Fruit fly (Drosophila melanogaster) whole organism, embryonic: ENCODE data around the gene CG10874.
A peak's percentile ranks its signal among the peaks of the same experiment; 100 is the strongest.

Experiments used
- CG1024 ChIP-seq: fragments of 200-800 bp; sonication (Bioruptor generic); IDR thresholded peaks from 2 replicates; pipeline ENCODE4 v1.3.6; 2022; ENCODE audit warnings: missing biosample characterization, missing genetic modification characterization
- CG11093 ChIP-seq: fragments of 200-800 bp; sonication (Bioruptor generic); IDR thresholded peaks from 3 replicates; pipeline ENCODE4 v1.3.6; 2022; ENCODE audit warnings: missing biosample characterization, missing genetic modification characterization
- CG11504 ChIP-seq: fragments of 200-800 bp; sonication (Bioruptor generic); optimal IDR thresholded peaks from 3 replicates; lab custom pipeline; 2019; ENCODE audit warnings: missing biosample characterization, mild to moderate bottlenecking, missing genetic modification characterization, moderate library complexity
- CG11695 ChIP-seq: fragments of 200-800 bp; sonication (Bioruptor generic); IDR thresholded peaks from 3 replicates; pipeline ENCODE4 v1.3.6; 2022; ENCODE audit warnings: missing biosample characterization, missing genetic modification characterization
- CG12236 ChIP-seq: fragments of 200-800 bp; sonication (Bioruptor generic); optimal IDR thresholded peaks from 2 replicates; lab custom pipeline; 2016; ENCODE audit warnings: missing biosample characterization, missing genetic modification characterization
- CG1233 ChIP-seq: fragments of 200-800 bp; sonication (Bioruptor generic); optimal IDR thresholded peaks from 4 replicates; lab custom pipeline; 2018; ENCODE audit warnings: missing biosample characterization, mild to moderate bottlenecking, missing genetic modification characterization
- CG13424 ChIP-seq: fragments of 200-800 bp; sonication (Bioruptor generic); optimal IDR thresholded peaks from 2 replicates; lab custom pipeline; 2019; ENCODE audit warnings: missing biosample characterization, mild to moderate bottlenecking, missing genetic modification characterization, moderate library complexity
- CG14441 ChIP-seq: fragments of 200-800 bp; sonication (Bioruptor generic); IDR thresholded peaks from 2 replicates; pipeline ENCODE4 v1.3.6; 2022; ENCODE audit warnings: missing biosample characterization, missing genetic modification characterization
- CG1602 ChIP-seq: fragments of 200-800 bp; sonication (Bioruptor generic); optimal IDR thresholded peaks from 3 replicates; lab custom pipeline; 2016; ENCODE audit warnings: missing biosample characterization, missing genetic modification characterization
- CG17359 ChIP-seq: fragments of 200-800 bp; sonication (Bioruptor generic); optimal IDR thresholded peaks from 3 replicates; lab custom pipeline; 2018; ENCODE audit warnings: missing biosample characterization, mild to moderate bottlenecking, missing genetic modification characterization, moderate library complexity
- CG17361 ChIP-seq: fragments of 200-800 bp; sonication (Bioruptor generic); IDR thresholded peaks from 3 replicates; pipeline ENCODE4 v1.3.6; 2022; ENCODE audit warnings: missing biosample characterization, missing genetic modification characterization
- CG2120 ChIP-seq: fragments of 200-800 bp; sonication (Bioruptor generic); optimal IDR thresholded peaks from 3 replicates; lab custom pipeline; 2016; ENCODE audit warnings: missing biosample characterization, missing genetic modification characterization
- CG32767 ChIP-seq: fragments of 200-800 bp; sonication (Bioruptor generic); IDR thresholded peaks from 2 replicates; pipeline ENCODE4 v1.3.6; 2022; ENCODE audit warnings: missing biosample characterization, missing genetic modification characterization
- CG4282 ChIP-seq: fragments of 200-800 bp; sonication (Bioruptor generic); optimal IDR thresholded peaks from 2 replicates; lab custom pipeline; 2016; ENCODE audit warnings: missing biosample characterization, missing genetic modification characterization
- CG4707 ChIP-seq: fragments of 200-800 bp; sonication (Bioruptor generic); optimal IDR thresholded peaks from 2 replicates; lab custom pipeline; 2018; ENCODE audit warnings: missing biosample characterization, mild to moderate bottlenecking, missing genetic modification characterization, moderate library complexity
- CG4820 ChIP-seq: fragments of 200-800 bp; sonication (Bioruptor generic); optimal IDR thresholded peaks from 3 replicates; lab custom pipeline; 2016; ENCODE audit warnings: missing biosample characterization, missing genetic modification characterization
- CG7928 ChIP-seq: fragments of 200-800 bp; sonication (Bioruptor generic); optimal IDR thresholded peaks from 2 replicates; lab custom pipeline; 2017; ENCODE audit warnings: missing biosample characterization, mild to moderate bottlenecking, missing genetic modification characterization
- CG8281 ChIP-seq: fragments of 200-800 bp; sonication (Bioruptor generic); optimal IDR thresholded peaks from 2 replicates; lab custom pipeline; 2018; ENCODE audit warnings: missing biosample characterization, mild to moderate bottlenecking, missing genetic modification characterization, moderate library complexity
- CG8290 ChIP-seq, 3 experiments: fragments of 200-800 bp; sonication (Bioruptor generic); optimal IDR thresholded peaks; 2 replicates each; lab custom pipeline; 2016 to 2019; ENCODE audit warnings: missing biosample characterization in 3 of 3, missing genetic modification characterization in 3 of 3, mild to moderate bottlenecking in 2 of 3, moderate library complexity in 1 of 3
- Dfd ChIP-seq, 2 experiments: fragments of >200 bp; optimal IDR thresholded peaks; 2 replicates each; lab custom pipeline; 2017; ENCODE audit warnings: missing biosample characterization in 2 of 2, missing genetic modification characterization in 2 of 2
- Eip74EF ChIP-seq, 2 experiments: fragments of 200-800 bp in 1 of 2; fragments of >200 bp in 1 of 2; sonication (Bioruptor generic) in 1 of 2; optimal IDR thresholded peaks; 2 replicates each; lab custom pipeline; 2017 to 2019; ENCODE audit warnings: missing biosample characterization in 2 of 2, missing genetic modification characterization in 2 of 2, mild to moderate bottlenecking in 1 of 2, moderate library complexity in 1 of 2
- Elba2 ChIP-seq: fragments of 200-800 bp; sonication (Bioruptor generic); optimal IDR thresholded peaks from 3 replicates; lab custom pipeline; 2016; ENCODE audit warnings: missing biosample characterization, missing genetic modification characterization
- Hey ChIP-seq: fragments of 200-800 bp; sonication (Bioruptor generic); optimal IDR thresholded peaks from 3 replicates; lab custom pipeline; 2018; ENCODE audit warnings: missing biosample characterization, mild to moderate bottlenecking, missing genetic modification characterization
- Med ChIP-seq: fragments of 200-800 bp; sonication (Bioruptor generic); peaks from one replicate; lab custom pipeline; 2016; ENCODE audit warnings: missing biosample characterization, missing genetic modification characterization, mild to moderate bottlenecking, inconsistent platforms, moderate library complexity
- NFAT ChIP-seq: fragments of 200-800 bp; sonication (Bioruptor generic); IDR thresholded peaks from 2 replicates; pipeline ENCODE4 v1.3.6; 2022; ENCODE audit warnings: missing biosample characterization, missing genetic modification characterization
- Nf-YC ChIP-seq: fragments of 200-800 bp; optimal IDR thresholded peaks from 3 replicates; lab custom pipeline; 2019; ENCODE audit warnings: missing biosample characterization, mild to moderate bottlenecking, missing genetic modification characterization, moderate library complexity
- Spps ChIP-seq: fragments of 200-800 bp; sonication (Bioruptor generic); optimal IDR thresholded peaks from 2 replicates; lab custom pipeline; 2018; ENCODE audit warnings: missing biosample characterization, mild to moderate bottlenecking, missing genetic modification characterization
- Ssrp ChIP-seq: fragments of 200-800 bp; sonication (Bioruptor generic); optimal IDR thresholded peaks from 2 replicates; lab custom pipeline; 2018; ENCODE audit warnings: missing biosample characterization, mild to moderate bottlenecking, missing genetic modification characterization, moderate library complexity
- Xbp1 ChIP-seq: fragments of 200-800 bp; sonication (Bioruptor generic); optimal IDR thresholded peaks from 3 replicates; lab custom pipeline; 2016; ENCODE audit warnings: missing biosample characterization, mild to moderate bottlenecking, missing genetic modification characterization
- aop ChIP-seq: fragments of 200-800 bp; sonication (Bioruptor generic); IDR thresholded peaks from 2 replicates; pipeline ENCODE4 v1.3.6; 2022; ENCODE audit warnings: missing biosample characterization, missing genetic modification characterization
- crp ChIP-seq, 2 experiments: fragments of 200-800 bp; sonication (Bioruptor generic); optimal IDR thresholded peaks; 2 replicates in 1 of 2; 3 replicates in 1 of 2; lab custom pipeline; 2017; ENCODE audit warnings: missing biosample characterization in 2 of 2, missing genetic modification characterization in 2 of 2, mild to moderate bottlenecking in 1 of 2, moderate library complexity in 1 of 2
- en ChIP-seq: fragments of 200-800 bp; sonication (Bioruptor generic); optimal IDR thresholded peaks from 2 replicates; lab custom pipeline; 2016; ENCODE audit warnings: missing biosample characterization, missing genetic modification characterization
- ewg ChIP-seq: fragments of 200-800 bp; sonication (Bioruptor generic); optimal IDR thresholded peaks from 3 replicates; lab custom pipeline; 2017; ENCODE audit warnings: mild to moderate bottlenecking, missing biosample characterization, missing genetic modification reagents, missing genetic modification characterization
- fd64A ChIP-seq: fragments of 200-800 bp; sonication (Bioruptor generic); optimal IDR thresholded peaks from 3 replicates; lab custom pipeline; 2018; ENCODE audit warnings: missing biosample characterization, mild to moderate bottlenecking, missing genetic modification characterization
- gfzf ChIP-seq: fragments of 200-800 bp; sonication (Bioruptor generic); optimal IDR thresholded peaks from 2 replicates; lab custom pipeline; 2016; ENCODE audit warnings: missing biosample characterization, mild to moderate bottlenecking, missing genetic modification characterization, moderate library complexity
- grn ChIP-seq: fragments of 200-800 bp; sonication (Bioruptor generic); optimal IDR thresholded peaks from 3 replicates; lab custom pipeline; 2017; ENCODE audit warnings: missing biosample characterization, missing genetic modification characterization
- ind ChIP-seq: fragments of 200-800 bp; sonication (Bioruptor generic); optimal IDR thresholded peaks from 3 replicates; lab custom pipeline; 2016; ENCODE audit warnings: missing biosample characterization, missing genetic modification characterization
- lola ChIP-seq, 3 experiments: fragments of >200 bp in 2 of 3; fragments of 200-800 bp in 1 of 3; sonication (Bioruptor generic) in 1 of 3; optimal IDR thresholded peaks; 2 replicates each; lab custom pipeline; 2017 to 2019; ENCODE audit warnings: missing biosample characterization in 3 of 3, missing genetic modification characterization in 3 of 3, mild to moderate bottlenecking in 1 of 3, moderate library complexity in 1 of 3
- mirr ChIP-seq: fragments of 200-800 bp; sonication (Bioruptor generic); optimal IDR thresholded peaks from 3 replicates; lab custom pipeline; 2018; ENCODE audit warnings: missing biosample characterization, mild to moderate bottlenecking, missing genetic modification characterization
- org-1 ChIP-seq: fragments of 200-800 bp; sonication (Bioruptor generic); optimal IDR thresholded peaks from 2 replicates; lab custom pipeline; 2017; ENCODE audit warnings: missing biosample characterization, missing genetic modification characterization
- pfk ChIP-seq: fragments of 200-800 bp; sonication (Bioruptor generic); optimal IDR thresholded peaks from 2 replicates; lab custom pipeline; 2018; ENCODE audit warnings: missing biosample characterization, mild to moderate bottlenecking, missing genetic modification characterization, moderate library complexity
- pzg ChIP-seq: fragments of 200-800 bp; sonication (Bioruptor generic); optimal IDR thresholded peaks from 3 replicates; lab custom pipeline; 2018; ENCODE audit warnings: missing biosample characterization, mild to moderate bottlenecking, missing genetic modification characterization, moderate library complexity
- ro ChIP-seq: fragments of 200-800 bp; sonication (Bioruptor generic); IDR thresholded peaks from 2 replicates; pipeline ENCODE4 v1.3.6; 2022; ENCODE audit warnings: missing biosample characterization, missing genetic modification characterization
- salm ChIP-seq: fragments of 200-800 bp; sonication (Bioruptor generic); optimal IDR thresholded peaks from 2 replicates; lab custom pipeline; 2018; ENCODE audit warnings: missing biosample characterization, mild to moderate bottlenecking, missing genetic modification characterization
- scrt ChIP-seq: fragments of 200-800 bp; sonication (Bioruptor generic); optimal IDR thresholded peaks from 2 replicates; lab custom pipeline; 2018; ENCODE audit warnings: missing biosample characterization, mild to moderate bottlenecking, missing genetic modification characterization, moderate library complexity
- sob ChIP-seq: fragments of 200-800 bp; sonication (Bioruptor generic); IDR thresholded peaks from 2 replicates; pipeline ENCODE4 v1.3.6; 2022; ENCODE audit warnings: missing biosample characterization, missing genetic modification characterization
- stc ChIP-seq: fragments of 200-800 bp; sonication (Bioruptor generic); IDR thresholded peaks from 2 replicates; pipeline ENCODE4 v1.3.6; 2022; ENCODE audit warnings: missing biosample characterization, missing genetic modification characterization
- ttk ChIP-seq: fragments of 200-800 bp; sonication (Bioruptor generic); IDR thresholded peaks from 2 replicates; pipeline ENCODE4 v2.1.2; 2022; ENCODE audit warnings: missing biosample characterization, missing genetic modification characterization
- usp ChIP-seq: fragments of >200 bp; optimal IDR thresholded peaks from 2 replicates; lab custom pipeline; 2017; ENCODE audit warnings: missing biosample characterization, missing genetic modification characterization
- zfh2 ChIP-seq: fragments of 200-800 bp; sonication (Bioruptor generic); optimal IDR thresholded peaks from 2 replicates; lab custom pipeline; 2016; ENCODE audit warnings: missing biosample characterization, missing genetic modification characterization

Gene CG10874

DNA sequence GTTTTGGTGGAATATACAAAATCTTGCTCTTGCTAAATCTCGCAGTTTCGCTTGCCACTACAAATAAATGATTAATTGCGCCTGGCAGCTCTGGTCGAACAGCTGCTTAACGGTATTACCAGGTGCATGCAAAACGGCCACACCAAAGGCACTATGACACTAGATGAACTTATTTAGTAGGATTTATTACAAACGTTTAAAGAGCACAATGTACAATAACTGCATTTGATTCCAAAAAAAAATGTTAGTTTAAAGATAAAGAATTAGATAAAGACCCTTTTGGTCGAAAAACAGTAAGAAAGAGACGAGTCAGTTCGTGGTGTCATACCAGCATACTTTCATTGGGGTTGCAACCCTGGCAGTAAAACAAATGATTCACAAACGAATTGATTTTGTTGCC lies 45.0 kb downstream of the CG10874 start, which contains the start of the genes CG11723 and Tbcd (continued):
- peak; percentile 69 for TF ChIP-seq CG12236 (GFP tag; lab: Kevin White, UChicago)
- TF ChIP-seq usp = no peak
- peak; percentile 44 for TF ChIP-seq mirr (GFP tag; lab: Kevin White, UChicago)
- peak; percentile 66 for TF ChIP-seq CG7928
- peak; percentile 93 for TF ChIP-seq CG11695
- no peak for TF ChIP-seq Hey (tag; lab: Kevin White, UChicago)
- TF ChIP-seq ewg (GFP tag; lab: Kevin White, UChicago) = no peak
- TF ChIP-seq CG11504 (tag; lab: Kevin White, UChicago) = no peak
- TF ChIP-seq CG1233 (GFP tag; lab: Kevin White, UChicago) = peak; percentile 84
- peak; percentile 83 for TF ChIP-seq ro (GFP tag; lab: Robert Waterston, UW)
- TF ChIP-seq Dfd (GFP tag; optimal IDR thresholded peaks at IDR 0.05; lab: Kevin White, UChicago) = no peak
- TF ChIP-seq aop (GFP tag; lab: Robert Waterston, UW) = peak; percentile 85
- peak; percentile 92 for TF ChIP-seq CG13424
- TF ChIP-seq CG17359 (tag; lab: Kevin White, UChicago) = no peak
- TF ChIP-seq Elba2 (GFP tag; lab: Kevin White, UChicago) = peak; percentile 28
- peak; percentile 90 for TF ChIP-seq zfh2
- TF ChIP-seq pzg = peak; percentile 65
- no peak; the same call in none of the 3 replicates for TF ChIP-seq CG17361 (GFP tag; lab: Robert Waterston, UW)
- TF ChIP-seq CG4707 = peak; percentile 33
- peak; percentile 87 for TF ChIP-seq ind (GFP tag; lab: Kevin White, UChicago)
- TF ChIP-seq CG4820 (GFP tag; lab: Kevin White, UChicago) = peak; percentile 83
- TF ChIP-seq Med (GFP tag; lab: Kevin White, UChicago) = peak; percentile 97
- TF ChIP-seq pfk (GFP tag; lab: Kevin White, UChicago) = peak; percentile 63
- peak; percentile 95 for TF ChIP-seq CG14441 (GFP tag; lab: Robert Waterston, UW)
- TF ChIP-seq lola (GFP tag; optimal IDR thresholded peaks at IDR 0.05; lab: Kevin White, UChicago) = peak in 1 of 3 experiments; percentile 85
- TF ChIP-seq en (GFP tag; lab: Kevin White, UChicago) = peak; percentile 25
- peak; percentile 89 for TF ChIP-seq CG32767
- peak; percentile 80 for TF ChIP-seq salm (tag; lab: Kevin White, UChicago)
- TF ChIP-seq org-1 = peak; percentile 68
- TF ChIP-seq grn = peak; percentile 15
- TF ChIP-seq Xbp1 (GFP tag; lab: Kevin White, UChicago) = peak; percentile 86
- TF ChIP-seq sob (GFP tag; lab: Robert Waterston, UW) = peak; percentile 92
- TF ChIP-seq Eip74EF (GFP tag; optimal IDR thresholded peaks at IDR 0.05; lab: Kevin White, UChicago) = no peak
- peak; percentile 80 for TF ChIP-seq CG1024 (GFP tag; lab: Robert Waterston, UW)
- TF ChIP-seq ttk = peak; percentile 92
- peak; percentile 88 for TF ChIP-seq CG1602 (GFP tag; lab: Kevin White, UChicago)
- peak; percentile 86 for TF ChIP-seq NFAT
- peak; percentile 72 for TF ChIP-seq CG4282 (GFP tag; lab: Kevin White, UChicago)
- peak; percentile 73 for TF ChIP-seq Spps (tag; lab: Kevin White, UChicago)
- TF ChIP-seq gfzf = peak; percentile 83
- no peak for TF ChIP-seq scrt (GFP tag; lab: Kevin White, UChicago)
- TF ChIP-seq CG8290 (GFP tag; optimal IDR thresholded peaks at IDR 0.05; lab: Kevin White, UChicago) = peak; percentile 72
- TF ChIP-seq CG8290 (tag; optimal IDR thresholded peaks at IDR 0.05; lab: Kevin White, UChicago) = peak in 1 of 2 experiments; percentile 75
- TF ChIP-seq Ssrp (tag; lab: Kevin White, UChicago) = peak; percentile 87
- TF ChIP-seq crp (GFP tag; optimal IDR thresholded peaks at IDR 0.05; lab: Kevin White, UChicago) = peak; percentile 79 to 92
- no peak for TF ChIP-seq CG8281 (tag; lab: Kevin White, UChicago)
- peak; percentile 92 for TF ChIP-seq CG2120 (GFP tag; lab: Kevin White, UChicago)
- TF ChIP-seq CG11093 = peak; percentile 86
- peak; percentile 95 for TF ChIP-seq stc
- TF ChIP-seq fd64A (GFP tag; lab: Kevin White, UChicago) = peak; percentile 22
- no peak for TF ChIP-seq Nf-YC (tag; lab: Kevin White, UChicago)
